Fruit fly (Drosophila melanogaster): ENCODE measurements around the gene CG34452.

Gene CG34452

dm6 chr3L:15652154-15652553 is 35.5 kb downstream of the CG34452 start, which contains the start of the genes Eig71Ec and Eig71Ed:
Eig71Ec (minus strand) TSS chr3L:15652254.
Eig71Ed (plus strand) TSS chr3L:15652537.
- TF ChIP-seq CG14711 (tag; optimal IDR thresholded peaks at IDR 0.05) (no peak), cic (GFP tag; optimal IDR thresholded peaks at IDR 0.05) (no peak), CG33017 (tag; optimal IDR thresholded peaks at IDR 0.05) (no peak), Clk (GFP tag; optimal IDR thresholded peaks at IDR 0.05) (no peak), CG7045 (GFP tag; optimal IDR thresholded peaks at IDR 0.05) (no peak), Mnt (GFP tag; optimal IDR thresholded peaks at IDR 0.05) (no peak), cnc (optimal IDR thresholded peaks at IDR 0.05) (no peak), CG7101 (tag; optimal IDR thresholded peaks at IDR 0.05) (no peak)

dm6 chr3L:15650552-15650951 is 37.1 kb downstream of the CG34452 start, which contains the start of gene CG43084:
CG43084 (plus strand) TSS chr3L:15650852.
- TF ChIP-seq Clk (GFP tag; optimal IDR thresholded peaks at IDR 0.05) (no peak), pad (GFP tag; optimal IDR thresholded peaks at IDR 0.05) (no peak)

dm6 chr3L:15649561-15649960 is 38.1 kb downstream of the CG34452 start, which contains the start of the genes Eig71Ea and Eig71Eb:
Eig71Ea (minus strand) TSS chr3L:15649661.
Eig71Eb (plus strand) TSS chr3L:15649936.
- TF ChIP-seq CG5204 (GFP tag; optimal IDR thresholded peaks at IDR 0.05): no peak
- TF ChIP-seq CG33017 (tag; optimal IDR thresholded peaks at IDR 0.05): no peak
- no peak for TF ChIP-seq bab1 (GFP tag; optimal IDR thresholded peaks at IDR 0.05)
- no peak for TF ChIP-seq CG1620 (GFP tag; optimal IDR thresholded peaks at IDR 0.05)
- no peak for TF ChIP-seq CG11617 (GFP tag; optimal IDR thresholded peaks at IDR 0.05)
- no peak for TF ChIP-seq CG7045 (GFP tag; optimal IDR thresholded peaks at IDR 0.05)
- TF ChIP-seq cic (GFP tag; optimal IDR thresholded peaks at IDR 0.05): no peak
- TF ChIP-seq CG7101 (tag; optimal IDR thresholded peaks at IDR 0.05): no peak
- no peak for TF ChIP-seq Clk (GFP tag; optimal IDR thresholded peaks at IDR 0.05)
- no peak for TF ChIP-seq CG12768 (GFP tag; optimal IDR thresholded peaks at IDR 0.05)
- TF ChIP-seq cnc (optimal IDR thresholded peaks at IDR 0.05): no peak
- TF ChIP-seq toe (GFP tag; optimal IDR thresholded peaks at IDR 0.05): no peak
- TF ChIP-seq pad (GFP tag; optimal IDR thresholded peaks at IDR 0.05): no peak
- no peak for TF ChIP-seq ovo (GFP tag; optimal IDR thresholded peaks at IDR 0.05)
- no peak for TF ChIP-seq kay (GFP tag; ENCODE audit: borderline replicate concordance)
- no peak for TF ChIP-seq tj (GFP tag; optimal IDR thresholded peaks at IDR 0.05)

- no peak for TF ChIP-seq CG33017 (tag; optimal IDR thresholded peaks at IDR 0.05)
These were observed 39.7 kb downstream of the CG34452 start, which contains the start of the genes comm3 and CG43083 for dm6 chr3L:15647712-15648621. comm3 (minus strand) TSS chr3L:15647762. CG43083 (plus strand) TSS chr3L:15648571.

dm6 chr3L:15646182-15646581 is 41.5 kb downstream of the CG34452 start:
- no peak for TF ChIP-seq CG33017 (tag; optimal IDR thresholded peaks at IDR 0.05)
- TF ChIP-seq Clk (GFP tag; optimal IDR thresholded peaks at IDR 0.05): no peak
- no peak for TF ChIP-seq kay (GFP tag; ENCODE audit: borderline replicate concordance)
- no peak for TF ChIP-seq CG5204 (GFP tag; optimal IDR thresholded peaks at IDR 0.05)
- TF ChIP-seq bab1 (GFP tag; optimal IDR thresholded peaks at IDR 0.05): no peak
- no peak for TF ChIP-seq ovo (GFP tag; optimal IDR thresholded peaks at IDR 0.05)
- TF ChIP-seq pad (GFP tag; optimal IDR thresholded peaks at IDR 0.05): no peak
- no peak for TF ChIP-seq CG11617 (GFP tag; optimal IDR thresholded peaks at IDR 0.05)
- no peak for TF ChIP-seq Mnt (GFP tag; optimal IDR thresholded peaks at IDR 0.05)
- TF ChIP-seq Hr96 (GFP tag; optimal IDR thresholded peaks at IDR 0.05): no peak
- no peak for TF ChIP-seq CG1620 (GFP tag; optimal IDR thresholded peaks at IDR 0.05)
- no peak for TF ChIP-seq toe (GFP tag; optimal IDR thresholded peaks at IDR 0.05)

dm6 chr3L:15641590-15642019 is 46.1 kb downstream of the CG34452 start:
- no peak for TF ChIP-seq cic (GFP tag; optimal IDR thresholded peaks at IDR 0.05)
- no peak for TF ChIP-seq toe (GFP tag; optimal IDR thresholded peaks at IDR 0.05)
- TF ChIP-seq CG14711 (tag; optimal IDR thresholded peaks at IDR 0.05): no peak
- no peak for TF ChIP-seq Clk (GFP tag; optimal IDR thresholded peaks at IDR 0.05)
- TF ChIP-seq ovo (GFP tag; optimal IDR thresholded peaks at IDR 0.05): no peak
- no peak for TF ChIP-seq bab1 (GFP tag; optimal IDR thresholded peaks at IDR 0.05)
- TF ChIP-seq CG1620 (GFP tag; optimal IDR thresholded peaks at IDR 0.05): no peak
- TF ChIP-seq pad (GFP tag; optimal IDR thresholded peaks at IDR 0.05): no peak
- TF ChIP-seq CG33017 (tag; optimal IDR thresholded peaks at IDR 0.05): no peak

dm6 chr3L:15639978-15640377 is 47.7 kb downstream of the CG34452 start:
- TF ChIP-seq kay (GFP tag; ENCODE audit: borderline replicate concordance) (no peak), toe (GFP tag; optimal IDR thresholded peaks at IDR 0.05) (no peak), Mnt (GFP tag; optimal IDR thresholded peaks at IDR 0.05) (no peak), CG1620 (GFP tag; optimal IDR thresholded peaks at IDR 0.05) (no peak), CG14711 (tag; optimal IDR thresholded peaks at IDR 0.05) (no peak), cic (GFP tag; optimal IDR thresholded peaks at IDR 0.05) (no peak), tj (GFP tag; optimal IDR thresholded peaks at IDR 0.05) (no peak), CG11617 (GFP tag; optimal IDR thresholded peaks at IDR 0.05) (no peak), Clk (GFP tag; optimal IDR thresholded peaks at IDR 0.05) (no peak), Crg-1 (GFP tag; optimal IDR thresholded peaks at IDR 0.05) (no peak), CG7045 (GFP tag; optimal IDR thresholded peaks at IDR 0.05) (no peak), CG12768 (GFP tag; optimal IDR thresholded peaks at IDR 0.05) (no peak), cnc (optimal IDR thresholded peaks at IDR 0.05) (no peak), CG7101 (tag; optimal IDR thresholded peaks at IDR 0.05) (no peak), bab1 (GFP tag; optimal IDR thresholded peaks at IDR 0.05) (no peak), pad (GFP tag; optimal IDR thresholded peaks at IDR 0.05) (no peak), ovo (GFP tag; optimal IDR thresholded peaks at IDR 0.05) (no peak)

Data from whole organism, adult.